Worm (Caenorhabditis elegans) whole organism, L1 larva: ENCODE results near the gene oac-59.

ENCODE experiments used
- ceh-63 ChIP-seq: fragments of 200-800 bp; sonication (Bioruptor generic); optimal IDR thresholded peaks from 2 replicates; lab custom pipeline; 2018; ENCODE audit warnings: mild to moderate bottlenecking, missing genetic modification characterization, missing compliant biosample characterization
- ceh-82 ChIP-seq, 3 experiments: fragments of 150-350 bp in 1 of 3; sonication (generic microtip) in 2 of 3; optimal IDR thresholded peaks; 2 replicates each; lab custom pipeline; 2014 to 2017; ENCODE audit warnings: missing biosample characterization in 3 of 3, missing genetic modification characterization in 3 of 3
- ceh-90 ChIP-seq: sonication (generic microtip); optimal IDR thresholded peaks from 2 replicates; lab custom pipeline; 2016; ENCODE audit warnings: missing genetic modification characterization, missing compliant biosample characterization
- fkh-10 ChIP-seq: sonication (generic microtip); optimal IDR thresholded peaks from 2 replicates; lab custom pipeline; 2017; ENCODE audit warnings: missing biosample characterization, missing genetic modification reagents, missing genetic modification characterization
- grh-1 ChIP-seq: fragments of 200-800 bp; sonication (Bioruptor generic); IDR thresholded peaks from 2 replicates; pipeline ENCODE4 v1.3.6; 2022; ENCODE audit warnings: missing genetic modification reagents, missing genetic modification characterization, missing compliant biosample characterization
- sptf-1 ChIP-seq: fragments of 150-350 bp; optimal IDR thresholded peaks from 2 replicates; lab custom pipeline; 2014; ENCODE audit warnings: missing biosample characterization, missing genetic modification characterization
- sup-37 ChIP-seq: fragments of 200-800 bp; sonication (Bioruptor generic); optimal IDR thresholded peaks from 2 replicates; lab custom pipeline; 2018; ENCODE audit warnings: mild to moderate bottlenecking, missing genetic modification characterization, missing compliant biosample characterization
- ztf-11 ChIP-seq, 2 experiments: sonication (generic microtip); optimal IDR thresholded peaks; 2 replicates each; lab custom pipeline; 2016 to 2017; ENCODE audit warnings: missing genetic modification characterization in 2 of 2, missing biosample characterization in 1 of 2, missing compliant biosample characterization in 1 of 2
- ztf-4 ChIP-seq: fragments of 150-350 bp; optimal IDR thresholded peaks from 2 replicates; lab custom pipeline; 2014; ENCODE audit warnings: missing biosample characterization, missing genetic modification characterization

DNA sequence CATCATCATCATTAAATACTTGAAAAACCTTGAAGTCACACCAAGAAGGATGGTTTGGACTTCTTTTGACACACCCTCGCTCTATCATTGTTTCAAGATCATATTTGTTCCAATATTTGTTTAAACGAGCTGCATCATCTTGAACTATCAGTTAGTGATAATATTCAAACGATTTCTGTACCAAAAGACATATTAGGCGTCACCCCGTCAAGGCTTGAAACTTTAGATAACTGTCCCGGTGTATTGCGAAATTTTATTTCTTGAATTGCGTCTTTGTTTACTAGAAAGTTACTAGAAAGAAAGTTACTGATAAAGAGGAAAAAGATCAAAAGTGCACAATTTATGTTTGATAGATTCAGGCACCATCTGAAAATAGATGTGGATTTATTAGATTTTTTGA lies 4.9 kb upstream of the oac-59 start:
- TF ChIP-seq ztf-11 (tag; optimal IDR thresholded peaks at IDR 0.05; lab: Kevin White, UChicago) (no peak), sup-37 (no peak), ceh-90 (tag; lab: Kevin White, UChicago) (no peak), ceh-63 (GFP tag; lab: Kevin White, UChicago) (no peak), grh-1 (GFP tag; lab: Robert Waterston, UW) (no peak), ztf-4 (no peak), sptf-1 (tag; lab: Kevin White, UChicago) (no peak), fkh-10 (GFP tag; lab: Kevin White, UChicago) (no peak), ceh-82 (tag; optimal IDR thresholded peaks at IDR 0.05; lab: Kevin White, UChicago) (no peak)
